Worm (Caenorhabditis elegans) whole organism, mixed stage, embryonic: ENCODE results near the gene kvs-4.

ENCODE experiments used
- bed-3 ChIP-seq: fragments of 200-800 bp; sonication (Bioruptor generic); optimal IDR thresholded peaks from 3 replicates; lab custom pipeline; 2018; ENCODE audit warnings: mild to moderate bottlenecking, missing genetic modification characterization, moderate library complexity, missing compliant biosample characterization
- ces-1 ChIP-seq: fragments of 150-350 bp; optimal IDR thresholded peaks from 2 replicates; lab custom pipeline; 2014; ENCODE audit warnings: missing biosample characterization, missing genetic modification reagents, missing genetic modification characterization
- lin-13 ChIP-seq: fragments of 150-350 bp; optimal IDR thresholded peaks from 2 replicates; lab custom pipeline; 2014; ENCODE audit warnings: missing biosample characterization, missing genetic modification characterization
- lsy-2 ChIP-seq: fragments of 150-350 bp; optimal IDR thresholded peaks from 2 replicates; lab custom pipeline; 2014; ENCODE audit warnings: missing biosample characterization, missing genetic modification characterization
- nhr-237 ChIP-seq: fragments of 150-350 bp; optimal IDR thresholded peaks from 2 replicates; lab custom pipeline; 2014; ENCODE audit warnings: missing biosample characterization, missing genetic modification characterization
- nhr-28 ChIP-seq: fragments of 150-350 bp; optimal IDR thresholded peaks from 2 replicates; lab custom pipeline; 2014; ENCODE audit warnings: missing biosample characterization, missing genetic modification characterization
- pha-4 ChIP-seq: fragments of 150-350 bp; optimal IDR thresholded peaks from 2 replicates; lab custom pipeline; 2018; ENCODE audit warnings: missing biosample characterization, missing genetic modification reagents, missing genetic modification characterization
- unc-39 ChIP-seq: fragments of 150-350 bp; optimal IDR thresholded peaks from 2 replicates; lab custom pipeline; 2014; ENCODE audit warnings: missing biosample characterization, missing genetic modification characterization
- unc-62 ChIP-seq: fragments of 150-350 bp; optimal IDR thresholded peaks from 2 replicates; lab custom pipeline; 2014; ENCODE audit warnings: missing biosample characterization, missing genetic modification reagents, missing genetic modification characterization
- zip-8 ChIP-seq: fragments of 150-350 bp; optimal IDR thresholded peaks from 2 replicates; lab custom pipeline; 2014; ENCODE audit warnings: missing biosample characterization, missing genetic modification characterization

ce11 chrIII:10987561-10988184 is 24.7 kb upstream of the kvs-4 start, which contains the start of gene col-94:
- TF ChIP-seq ces-1 (GFP tag; lab: Kevin White, UChicago) (no peak), lsy-2 (tag; lab: Kevin White, UChicago) (no peak), pha-4 (no peak), nhr-28 (no peak), unc-62 (GFP tag; lab: Kevin White, UChicago) (no peak), bed-3 (no peak), lin-13 (tag; lab: Kevin White, UChicago) (no peak), nhr-237 (tag; lab: Kevin White, UChicago) (no peak), unc-39 (tag; lab: Kevin White, UChicago) (no peak), zip-8 (tag; lab: Kevin White, UChicago) (no peak)
